Fruit fly (Drosophila melanogaster): ENCODE results near the gene CG34426.

DNA sequence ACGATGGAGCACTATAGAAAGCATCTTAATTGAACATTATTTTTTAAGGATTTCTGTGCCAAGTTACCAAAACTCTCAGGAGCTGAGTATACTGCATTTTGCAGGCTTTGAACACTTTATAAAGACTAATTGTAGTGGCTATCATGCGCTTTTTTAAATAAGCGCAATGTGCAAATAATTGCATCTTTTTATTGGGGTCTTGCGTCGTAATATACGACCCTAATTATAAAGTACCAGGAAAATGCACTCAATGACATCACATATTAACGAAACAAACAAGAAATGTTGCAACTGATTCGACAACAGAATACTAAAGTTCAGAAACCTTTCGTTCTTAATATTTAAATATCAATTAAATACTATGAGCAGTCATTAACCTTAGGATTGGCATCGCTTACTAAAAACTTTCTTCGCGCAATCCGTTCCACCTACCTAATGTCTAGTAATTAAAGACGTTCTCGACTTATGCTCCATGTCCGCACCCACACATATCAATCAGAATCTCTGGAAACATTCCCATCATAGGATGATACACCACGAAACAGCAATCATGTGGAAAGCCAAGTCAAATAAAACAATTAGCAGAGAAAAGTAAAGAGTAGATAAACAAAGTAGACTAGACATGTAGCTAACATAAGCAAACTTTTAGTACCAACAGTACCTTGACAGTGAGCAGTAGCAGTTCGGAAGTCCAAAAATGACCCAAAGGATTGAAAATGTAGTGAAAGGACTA is 2.0 kb downstream of the CG34426 start, which contains the start of the genes CG32023 and CG34427:
- TF ChIP-seq CG34224 (GFP tag; IDR thresholded peaks at IDR 0.05; ENCODE audit: partially characterized antibody) (no peak), Mrtf (GFP tag; IDR thresholded peaks at IDR 0.05) (no peak)

Measured in whole organism, embryonic.